Fruit fly (Drosophila melanogaster): ENCODE data around the gene Eig71Ek.

Gene Eig71Ek

dm6 chr3L:15647712-15648621 lies 13.1 kb upstream of the Eig71Ek start, which contains the start of the genes comm3 and CG43083:
TSS of gene comm3 (minus strand) at chr3L:15647762.
TSS of gene CG43083 (plus strand) at chr3L:15648571.
- TF ChIP-seq D1 (tag; optimal IDR thresholded peaks at IDR 0.05): no peak
- no peak for TF ChIP-seq CG8159 (tag; optimal IDR thresholded peaks at IDR 0.05)
- no peak for TF ChIP-seq Snoo (tag; optimal IDR thresholded peaks at IDR 0.05)
- no peak for TF ChIP-seq CG8301 (tag; optimal IDR thresholded peaks at IDR 0.05)
- TF ChIP-seq Pif1A (GFP tag; optimal IDR thresholded peaks at IDR 0.05): no peak
- no peak for TF ChIP-seq CG13204 (GFP tag; optimal IDR thresholded peaks at IDR 0.05)
- no peak for TF ChIP-seq Pif1B (GFP tag; optimal IDR thresholded peaks at IDR 0.05)
- no peak for TF ChIP-seq CG34367 (tag; optimal IDR thresholded peaks at IDR 0.05)
- TF ChIP-seq fd96Ca (GFP tag; IDR thresholded peaks at IDR 0.05): no peak
- TF ChIP-seq EcR (GFP tag; optimal IDR thresholded peaks at IDR 0.05): no peak
- TF ChIP-seq Ets98B (GFP tag; IDR thresholded peaks at IDR 0.05): no peak
- TF ChIP-seq CG9948 (tag; optimal IDR thresholded peaks at IDR 0.05): no peak
- no peak for TF ChIP-seq CG4496 (GFP tag; IDR thresholded peaks at IDR 0.05)
- TF ChIP-seq CG15710 (tag; optimal IDR thresholded peaks at IDR 0.05): no peak
- TF ChIP-seq CG32121 (GFP tag; IDR thresholded peaks at IDR 0.05): no peak
- no peak for TF ChIP-seq gl (tag; optimal IDR thresholded peaks at IDR 0.05)
- no peak for TF ChIP-seq CG14655 (GFP tag; optimal IDR thresholded peaks at IDR 0.05)
- no peak for TF ChIP-seq CG12605 (GFP tag; IDR thresholded peaks at IDR 0.05)

dm6 chr3L:15649561-15649960 lies 11.5 kb upstream of the Eig71Ek start, which contains the start of the genes Eig71Ea and Eig71Eb:
TSS of gene Eig71Ea (minus strand) at chr3L:15649661.
TSS of gene Eig71Eb (plus strand) at chr3L:15649936.
- no peak for TF ChIP-seq Snoo (tag; optimal IDR thresholded peaks at IDR 0.05)
- no peak for TF ChIP-seq CG10348 (GFP tag; IDR thresholded peaks at IDR 0.05)
- no peak for TF ChIP-seq Pif1A (GFP tag; optimal IDR thresholded peaks at IDR 0.05)
- TF ChIP-seq Pif1B (GFP tag; optimal IDR thresholded peaks at IDR 0.05): no peak
- no peak for TF ChIP-seq CG8301 (tag; optimal IDR thresholded peaks at IDR 0.05)
- TF ChIP-seq rn (GFP tag; IDR thresholded peaks at IDR 0.05): no peak
- no peak for TF ChIP-seq CG17806 (tag; optimal IDR thresholded peaks at IDR 0.05)
- no peak for TF ChIP-seq CG14655 (GFP tag; optimal IDR thresholded peaks at IDR 0.05)
- no peak for TF ChIP-seq Ets98B (GFP tag; IDR thresholded peaks at IDR 0.05)
- TF ChIP-seq CG12605 (GFP tag; IDR thresholded peaks at IDR 0.05): no peak
- TF ChIP-seq CG13204 (GFP tag; optimal IDR thresholded peaks at IDR 0.05): no peak
- TF ChIP-seq EcR (GFP tag; optimal IDR thresholded peaks at IDR 0.05): no peak
- no peak for TF ChIP-seq CG4496 (GFP tag; IDR thresholded peaks at IDR 0.05)
- TF ChIP-seq CG8159 (tag; optimal IDR thresholded peaks at IDR 0.05): no peak
- no peak for TF ChIP-seq CG34367 (tag; optimal IDR thresholded peaks at IDR 0.05)
- no peak for TF ChIP-seq D1 (tag; optimal IDR thresholded peaks at IDR 0.05)
- no peak for TF ChIP-seq CG9948 (tag; optimal IDR thresholded peaks at IDR 0.05)
- TF ChIP-seq CG15710 (tag; optimal IDR thresholded peaks at IDR 0.05): no peak
- TF ChIP-seq gl (tag; optimal IDR thresholded peaks at IDR 0.05): no peak
- TF ChIP-seq CG32121 (GFP tag; IDR thresholded peaks at IDR 0.05): no peak

- no peak for TF ChIP-seq CG34367 (tag; optimal IDR thresholded peaks at IDR 0.05)
- no peak for TF ChIP-seq D1 (tag; optimal IDR thresholded peaks at IDR 0.05)
- TF ChIP-seq CG8159 (tag; optimal IDR thresholded peaks at IDR 0.05): no peak
- TF ChIP-seq Ets98B (GFP tag; IDR thresholded peaks at IDR 0.05): no peak
- TF ChIP-seq rn (GFP tag; IDR thresholded peaks at IDR 0.05): no peak
- TF ChIP-seq CG14655 (GFP tag; optimal IDR thresholded peaks at IDR 0.05): no peak
- TF ChIP-seq Pif1B (GFP tag; optimal IDR thresholded peaks at IDR 0.05): no peak
- no peak for TF ChIP-seq CG10348 (GFP tag; IDR thresholded peaks at IDR 0.05)
- no peak for TF ChIP-seq CG15710 (tag; optimal IDR thresholded peaks at IDR 0.05)
- no peak for TF ChIP-seq CG8301 (tag; optimal IDR thresholded peaks at IDR 0.05)
- no peak for TF ChIP-seq CG13204 (GFP tag; optimal IDR thresholded peaks at IDR 0.05)
- TF ChIP-seq gl (tag; optimal IDR thresholded peaks at IDR 0.05): no peak
- no peak for TF ChIP-seq CG32121 (GFP tag; IDR thresholded peaks at IDR 0.05)
- TF ChIP-seq CG4496 (GFP tag; IDR thresholded peaks at IDR 0.05): no peak
- no peak for TF ChIP-seq Pif1A (GFP tag; optimal IDR thresholded peaks at IDR 0.05)
- TF ChIP-seq EcR (GFP tag; optimal IDR thresholded peaks at IDR 0.05): no peak
Observed at dm6 chr3L:15650552-15650951, 10.5 kb upstream of the Eig71Ek start, which contains the start of gene CG43084. TSS of gene CG43084 (plus strand) at chr3L:15650852.

- TF ChIP-seq fd96Ca (GFP tag; IDR thresholded peaks at IDR 0.05): no peak
- TF ChIP-seq CG4496 (GFP tag; IDR thresholded peaks at IDR 0.05): no peak
- TF ChIP-seq EcR (GFP tag; optimal IDR thresholded peaks at IDR 0.05): no peak
Observed at dm6 chr3L:15652154-15652553, 8.9 kb upstream of the Eig71Ek start, which contains the start of the genes Eig71Ec and Eig71Ed. TSS of gene Eig71Ec (minus strand) at chr3L:15652254. TSS of gene Eig71Ed (plus strand) at chr3L:15652537.

- TF ChIP-seq CG12605 (GFP tag; IDR thresholded peaks at IDR 0.05) (no peak), fd96Ca (GFP tag; IDR thresholded peaks at IDR 0.05) (no peak), CG8301 (tag; optimal IDR thresholded peaks at IDR 0.05) (no peak), Snoo (tag; optimal IDR thresholded peaks at IDR 0.05) (no peak)
Observed at dm6 chr3L:15655910-15656309, 5.1 kb upstream of the Eig71Ek start, which contains the start of gene Eig71Ee. TSS of gene Eig71Ee (minus strand) at chr3L:15656010.

dm6 chr3L:15657290-15657689 lies 3.8 kb upstream of the Eig71Ek start, which contains the start of the genes Eig71Ef and Eig71Eg:
TSS of gene Eig71Ef (minus strand) at chr3L:15657390.
TSS of gene Eig71Eg (plus strand) at chr3L:15657628.
- TF ChIP-seq Pif1B (GFP tag; optimal IDR thresholded peaks at IDR 0.05): no peak
- TF ChIP-seq CG10348 (GFP tag; IDR thresholded peaks at IDR 0.05): no peak
- no peak for TF ChIP-seq Pif1A (GFP tag; optimal IDR thresholded peaks at IDR 0.05)
- TF ChIP-seq CG17806 (tag; optimal IDR thresholded peaks at IDR 0.05): no peak
- no peak for TF ChIP-seq CG4496 (GFP tag; IDR thresholded peaks at IDR 0.05)
- TF ChIP-seq EcR (GFP tag; optimal IDR thresholded peaks at IDR 0.05): no peak
- no peak for TF ChIP-seq CG34367 (tag; optimal IDR thresholded peaks at IDR 0.05)
- TF ChIP-seq CG14655 (GFP tag; optimal IDR thresholded peaks at IDR 0.05): no peak
- no peak for TF ChIP-seq CG32121 (GFP tag; IDR thresholded peaks at IDR 0.05)
- TF ChIP-seq CG8301 (tag; optimal IDR thresholded peaks at IDR 0.05): no peak
- TF ChIP-seq Ets98B (GFP tag; IDR thresholded peaks at IDR 0.05): no peak

All from whole organism, pupa.